Worm (Caenorhabditis elegans): ENCODE measurements around the gene grdn-1.

The grdn-1 gene

DNA sequence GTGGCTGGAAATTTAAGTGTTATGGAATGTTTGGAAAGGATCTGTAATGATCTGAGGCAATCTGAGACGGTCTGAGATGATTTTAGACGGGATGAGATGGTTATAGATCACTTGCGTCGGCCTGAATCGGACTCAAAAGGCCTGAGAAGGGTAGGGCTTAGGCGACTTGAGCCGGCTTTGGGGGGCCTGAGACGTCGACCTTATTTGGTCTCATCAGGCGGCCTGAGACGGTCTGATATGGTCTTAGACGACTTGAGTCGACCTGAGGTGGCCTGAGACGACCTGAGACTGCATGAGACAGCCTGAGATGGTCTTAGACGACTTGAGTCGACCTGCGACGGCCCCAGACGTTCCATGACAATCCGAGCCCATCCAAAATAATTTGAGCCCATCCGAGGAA is 63.8 kb downstream of the grdn-1 start:
- 0 out of 2 replicates have a peak, but pooled peaks have one; percentile 7 for TF ChIP-seq ztf-29 (GFP tag; IDR thresholded peaks at IDR 0.05)
- TF ChIP-seq ztf-23 (GFP tag; IDR thresholded peaks at IDR 0.05), result no peak

DNA sequence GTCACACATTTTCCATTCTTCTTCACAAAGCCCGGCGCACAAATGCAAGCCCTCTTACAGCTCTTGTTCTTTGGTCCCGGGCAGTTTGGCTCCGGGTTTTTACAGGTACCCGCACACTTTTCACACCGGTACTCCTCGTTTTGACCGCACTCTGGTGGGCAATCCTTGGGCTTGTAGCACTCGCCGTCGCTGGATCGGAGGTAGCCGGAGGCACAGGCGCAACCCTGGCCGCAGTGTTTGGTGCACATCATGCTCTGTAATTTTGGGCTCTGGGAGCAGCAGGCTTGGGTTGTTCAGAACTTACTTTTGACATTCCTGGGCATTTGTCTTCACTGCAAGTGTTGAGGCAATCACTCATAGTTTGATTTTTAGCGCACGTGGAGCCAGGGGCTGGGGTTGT is 64.8 kb downstream of the grdn-1 start:
- TF ChIP-seq tab-1 (GFP tag; IDR thresholded peaks at IDR 0.05) (no peak), klf-2 (GFP tag; conservative IDR thresholded peaks at IDR 0.05) (no peak), ztf-29 (GFP tag; IDR thresholded peaks at IDR 0.05) (no peak), med-1 (GFP tag; optimal IDR thresholded peaks at IDR 0.05; ENCODE audit: insufficient read depth) (no peak), ztf-23 (GFP tag; IDR thresholded peaks at IDR 0.05) (no peak), cog-1 (tag; optimal IDR thresholded peaks at IDR 0.05) (no peak), T22C8.4 (GFP tag; IDR thresholded peaks at IDR 0.05) (no peak), ref-1 (GFP tag; conservative IDR thresholded peaks at IDR 0.05) (no peak)

- TF ChIP-seq T22C8.4 (GFP tag; IDR thresholded peaks at IDR 0.05) (no peak), tab-1 (GFP tag; IDR thresholded peaks at IDR 0.05) (no peak), ztf-23 (GFP tag; IDR thresholded peaks at IDR 0.05) (no peak), cog-1 (tag; optimal IDR thresholded peaks at IDR 0.05) (no peak), ref-1 (GFP tag; conservative IDR thresholded peaks at IDR 0.05) (no peak), flt-1 (GFP tag; IDR thresholded peaks at IDR 0.05) (no peak), klf-2 (GFP tag; conservative IDR thresholded peaks at IDR 0.05) (no peak), med-1 (GFP tag; optimal IDR thresholded peaks at IDR 0.05; ENCODE audit: insufficient read depth) (no peak), ztf-29 (GFP tag; IDR thresholded peaks at IDR 0.05) (no peak)
Measured at ce11 chrV:18658914-18659313, 66.4 kb downstream of the grdn-1 start.

DNA sequence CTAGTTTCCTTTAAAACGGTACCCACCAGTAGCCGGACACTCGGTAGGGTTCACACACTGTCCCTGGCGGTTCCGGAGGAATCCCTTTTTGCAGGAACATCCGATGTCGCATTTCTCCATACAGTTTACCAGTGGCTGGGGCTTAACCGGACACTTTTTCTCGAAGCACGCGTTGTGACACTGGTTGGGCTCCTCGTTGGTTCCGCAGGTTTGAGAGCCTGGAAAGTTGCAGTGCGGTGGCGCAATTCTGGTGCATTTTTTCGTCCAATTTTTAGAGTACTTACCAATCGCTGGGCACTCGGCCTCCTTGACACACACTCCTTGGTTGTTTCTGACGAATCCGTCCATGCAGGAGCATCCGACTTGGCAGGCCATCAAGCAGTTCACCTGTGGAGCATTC is 69.8 kb downstream of the grdn-1 start:
- TF ChIP-seq ref-1 (GFP tag; conservative IDR thresholded peaks at IDR 0.05), result no peak
- TF ChIP-seq tab-1 (GFP tag; IDR thresholded peaks at IDR 0.05), result no peak
- no peak for TF ChIP-seq ztf-29 (GFP tag; IDR thresholded peaks at IDR 0.05)
- TF ChIP-seq T22C8.4 (GFP tag; IDR thresholded peaks at IDR 0.05), result no peak
- TF ChIP-seq cog-1 (tag; optimal IDR thresholded peaks at IDR 0.05), result no peak

Data from whole organism, midembryonic.